Fruit fly (Drosophila melanogaster): ENCODE results near the gene Lamtor5.

dm6 chrX:1879606-1880110, 20.9 kb upstream of the Lamtor5 start, which contains the start of gene CG14818:
- TF ChIP-seq Myc (optimal IDR thresholded peaks at IDR 0.05) (no peak), insv (optimal IDR thresholded peaks at IDR 0.05) (no peak), psq (optimal IDR thresholded peaks at IDR 0.05) (no peak)
